Worm (Caenorhabditis elegans): ENCODE measurements around the gene comt-4.
"Not testable (repeated sequence)": the region's sequence is repeated elsewhere in the genome, so short reads cannot be mapped to it uniquely, and the experiment has no call there.

comt-4 gene

DNA sequence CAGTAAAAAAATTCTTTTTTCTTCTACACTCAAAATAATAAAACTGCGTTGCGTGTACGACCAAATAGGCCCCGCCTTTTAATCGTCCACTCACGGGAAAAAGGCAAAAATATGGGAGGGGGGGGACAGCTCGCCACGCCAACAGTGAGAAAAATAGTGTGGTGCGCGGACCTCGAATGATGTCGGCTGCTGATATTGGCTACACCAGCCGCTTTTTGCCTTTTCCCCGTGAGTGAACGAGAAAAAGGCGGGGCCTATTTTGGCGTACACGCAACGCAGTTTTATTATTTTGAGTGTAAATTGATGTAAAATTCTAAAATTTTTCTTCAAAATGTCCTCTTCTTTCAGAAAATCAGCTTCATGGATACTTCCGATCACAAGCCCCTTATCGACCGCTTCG is 40.3 kb upstream of the comt-4 start, which contains the start of gene ztf-28:
Gene ztf-28, plus strand, starts transcription at position 349 of the 400 bp plus-strand sequence.
- peak; percentile 89 for TF ChIP-seq hmg-1.2 (GFP tag; IDR thresholded peaks at IDR 0.05)
- peak; percentile 90 for TF ChIP-seq attf-6 (GFP tag; IDR thresholded peaks at IDR 0.05)
- TF ChIP-seq snpc-1.1 (tag; optimal IDR thresholded peaks at IDR 0.05; ENCODE audit: insufficient read depth), result peak; percentile 23
- peak; percentile 30 for TF ChIP-seq D2030.7 (GFP tag; IDR thresholded peaks at IDR 0.05)
- TF ChIP-seq pbrm-1 (GFP tag; IDR thresholded peaks at IDR 0.05), result peak; percentile 85
- TF ChIP-seq mcd-1 (GFP tag; IDR thresholded peaks at IDR 0.05), result peak; percentile 55
- TF ChIP-seq snpc-4 (GFP tag; optimal IDR thresholded peaks at IDR 0.05), result peak; percentile 7
- peak in 3 of 4 experiments; percentile 51 to 88 (median 73) for TF ChIP-seq snpc-4 (tag; optimal IDR thresholded peaks at IDR 0.05)

- TF ChIP-seq zfh-2 (GFP tag; conservative IDR thresholded peaks at IDR 0.05) (0 out of 2 replicates have a peak, but pooled peaks have one; percentile 11), egrh-3 (GFP tag; IDR thresholded peaks at IDR 0.05) (peak; percentile 26; the same call in 1 of the 2 replicates), rpc-1 (tag; optimal IDR thresholded peaks at IDR 0.05) (peak; percentile 20), Y95B8A.8 (GFP tag; IDR thresholded peaks at IDR 0.05) (0 out of 2 replicates have a peak, but pooled peaks have one; percentile 15), F37B4.10 (GFP tag; IDR thresholded peaks at IDR 0.05) (0 out of 2 replicates have a peak, but pooled peaks have one; percentile 63)
- not testable (repeated sequence) for TF ChIP-seq rpc-1 (optimal IDR thresholded peaks at IDR 0.05)
Measured at ce11 chrV:2085745-2086267, 35.8 kb upstream of the comt-4 start, which contains the start of gene F36F12.3. Gene F36F12.3, plus strand, starts transcription at chrV:2085795.

- peak; percentile 23; the same call in 1 of the 2 replicates for TF ChIP-seq egrh-3 (GFP tag; IDR thresholded peaks at IDR 0.05)
- TF ChIP-seq ztf-25 (GFP tag; IDR thresholded peaks at IDR 0.05), result 0 out of 2 replicates have a peak, but pooled peaks have one; percentile 51
- no peak for TF ChIP-seq cebp-1 (GFP tag; IDR thresholded peaks at IDR 0.05)
- TF ChIP-seq cebp-1 (tag; optimal IDR thresholded peaks at IDR 0.05), result no peak
- peak; percentile 56 for TF ChIP-seq zfh-2 (GFP tag; conservative IDR thresholded peaks at IDR 0.05)
Measured at ce11 chrV:2083869-2084268, 33.9 kb upstream of the comt-4 start.

DNA sequence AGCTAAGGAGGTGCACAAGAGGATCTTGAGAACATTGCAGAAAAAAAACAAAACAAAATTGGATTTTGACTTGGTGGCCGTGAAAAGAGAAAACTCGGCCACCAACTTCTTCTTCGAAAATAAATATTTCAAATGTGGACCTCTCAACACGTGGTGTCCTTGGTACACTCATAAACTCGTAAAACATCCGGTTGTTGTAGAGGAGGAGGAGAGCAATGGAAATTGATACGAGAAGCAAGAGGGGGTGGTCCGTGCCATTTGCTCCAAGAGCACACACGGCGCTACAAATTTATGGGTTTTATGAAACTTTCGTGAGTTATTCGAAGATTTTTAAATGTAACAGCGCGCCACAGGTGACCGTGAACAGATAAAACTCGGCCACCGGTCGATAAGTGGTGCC is 31.9 kb upstream of the comt-4 start:
- TF ChIP-seq sea-2 (GFP tag; IDR thresholded peaks at IDR 0.05) (no peak), somi-1 (GFP tag; optimal IDR thresholded peaks at IDR 0.05) (no peak), lag-1 (GFP tag; IDR thresholded peaks at IDR 0.05) (no peak), rec-8 (tag; optimal IDR thresholded peaks at IDR 0.05) (no peak), nhr-27 (tag; optimal IDR thresholded peaks at IDR 0.05) (no peak), ztf-22 (GFP tag; optimal IDR thresholded peaks at IDR 0.05) (no peak), chd-7 (tag; optimal IDR thresholded peaks at IDR 0.05) (no peak), sdz-38 (tag; optimal IDR thresholded peaks at IDR 0.05) (no peak), nfya-2 (GFP tag; IDR thresholded peaks at IDR 0.05) (no peak), F10E7.11 (tag; optimal IDR thresholded peaks at IDR 0.05) (no peak), fkh-3 (tag; optimal IDR thresholded peaks at IDR 0.05) (no peak), bed-1 (GFP tag; IDR thresholded peaks at IDR 0.05) (no peak), ztf-18 (tag; optimal IDR thresholded peaks at IDR 0.05) (no peak), aptf-3 (GFP tag; IDR thresholded peaks at IDR 0.05) (no peak), attf-5 (GFP tag; optimal IDR thresholded peaks at IDR 0.05) (no peak)

- no peak for TF ChIP-seq hlh-26 (GFP tag; conservative IDR thresholded peaks at IDR 0.05)
- no peak for TF ChIP-seq ama-1 (optimal IDR thresholded peaks at IDR 0.05)
- TF ChIP-seq ama-1 (GFP tag; optimal IDR thresholded peaks at IDR 0.05), result no peak
- TF ChIP-seq madf-8 (GFP tag; conservative IDR thresholded peaks at IDR 0.05), result no peak
- TF ChIP-seq F23B12.7 (tag; optimal IDR thresholded peaks at IDR 0.05; ENCODE audit: insufficient read depth), result no peak
- TF ChIP-seq B0019.2 (GFP tag; conservative IDR thresholded peaks at IDR 0.05), result no peak
- no peak for TF ChIP-seq let-607 (tag; optimal IDR thresholded peaks at IDR 0.05)
- TF ChIP-seq ztf-6 (GFP tag; IDR thresholded peaks at IDR 0.05), result no peak
- no peak for TF ChIP-seq dox-1 (GFP tag; IDR thresholded peaks at IDR 0.05)
- no peak for TF ChIP-seq snpc-1.1 (tag; optimal IDR thresholded peaks at IDR 0.05; ENCODE audit: insufficient read depth)
- no peak for TF ChIP-seq efl-1 (GFP tag; optimal IDR thresholded peaks at IDR 0.05)
- TF ChIP-seq C06A6.2 (GFP tag; conservative IDR thresholded peaks at IDR 0.05), result no peak
- TF ChIP-seq pha-4 (tag; optimal IDR thresholded peaks at IDR 0.05), result no peak
Measured at ce11 chrV:2081269-2081668, 31.3 kb upstream of the comt-4 start.
